Fruit fly (Drosophila melanogaster): ENCODE data around the gene Skel.
A peak's percentile ranks its signal among the peaks of the same experiment; 100 is the strongest.

The Skel gene

DNA sequence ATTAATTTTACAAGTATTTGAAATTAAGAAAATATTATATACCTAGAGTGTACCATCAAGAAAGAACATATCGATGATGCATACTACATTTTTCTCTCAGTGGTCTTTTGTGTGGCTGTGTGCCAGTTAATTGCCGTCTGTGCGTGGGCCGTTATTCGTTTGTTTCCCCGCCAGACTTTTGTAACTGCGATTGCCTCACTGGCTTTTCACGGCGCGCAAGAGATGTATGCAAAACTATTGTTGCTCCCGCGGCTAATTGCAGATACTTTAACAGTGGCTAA, 5.1 kb upstream of the Skel start (continued):
- TF ChIP-seq sens-2 (GFP tag; IDR thresholded peaks at IDR 0.05) (peak; percentile 55; the same call in 1 of the 2 replicates), CG12391 (tag; optimal IDR thresholded peaks at IDR 0.05) (peak; percentile 7), CG7786 (GFP tag; optimal IDR thresholded peaks at IDR 0.05) (no peak), chm (GFP tag; IDR thresholded peaks at IDR 0.05) (no peak; the same call in 1 of the 2 replicates), Deaf1 (tag; optimal IDR thresholded peaks at IDR 0.05) (no peak), zf30C (GFP tag; optimal IDR thresholded peaks at IDR 0.05) (peak; percentile 85), CG2129 (GFP tag; IDR thresholded peaks at IDR 0.05; ENCODE audit: partially characterized antibody) (no peak), CG17385 (GFP tag; optimal IDR thresholded peaks at IDR 0.05) (no peak), CG15073 (GFP tag; optimal IDR thresholded peaks at IDR 0.05) (no peak), CG6254 (GFP tag; optimal IDR thresholded peaks at IDR 0.05) (peak; percentile 43), CG11247 (GFP tag; IDR thresholded peaks at IDR 0.05) (peak; percentile 60), ato (GFP tag; IDR thresholded peaks at IDR 0.05; ENCODE audit: partially characterized antibody) (no peak), pb (GFP tag; optimal IDR thresholded peaks at IDR 0.05) (no peak), CG18262 (tag; optimal IDR thresholded peaks at IDR 0.05) (no peak), fd64A (GFP tag; optimal IDR thresholded peaks at IDR 0.05) (no peak), CG15011 (GFP tag; optimal IDR thresholded peaks at IDR 0.05) (no peak), CG16863 (GFP tag; optimal IDR thresholded peaks at IDR 0.05) (no peak), CG11504 (tag; optimal IDR thresholded peaks at IDR 0.05) (peak; percentile 18), nerfin-2 (GFP tag; IDR thresholded peaks at IDR 0.05; ENCODE audit: partially characterized antibody) (no peak), jumu (GFP tag; optimal IDR thresholded peaks at IDR 0.05) (no peak), Adf1 (GFP tag; IDR thresholded peaks at IDR 0.05) (no peak), Atf-2 (GFP tag; optimal IDR thresholded peaks at IDR 0.05) (no peak), CG3163 (GFP tag; optimal IDR thresholded peaks at IDR 0.05) (no peak), CG2116 (GFP tag; optimal IDR thresholded peaks at IDR 0.05) (no peak), Lpt (GFP tag; optimal IDR thresholded peaks at IDR 0.05) (no peak), CG9797 (GFP tag; optimal IDR thresholded peaks at IDR 0.05) (no peak), bab2 (GFP tag; optimal IDR thresholded peaks at IDR 0.05) (no peak), dmrt11E (tag; optimal IDR thresholded peaks at IDR 0.05) (peak; percentile 40), eyg (GFP tag; optimal IDR thresholded peaks at IDR 0.05) (no peak), sc (optimal IDR thresholded peaks at IDR 0.05) (no peak), sc (GFP tag; optimal IDR thresholded peaks at IDR 0.05) (no peak), pfk (GFP tag; optimal IDR thresholded peaks at IDR 0.05) (no peak), sqz (GFP tag; optimal IDR thresholded peaks at IDR 0.05) (no peak), CG14441 (GFP tag; IDR thresholded peaks at IDR 0.05) (peak; percentile 74), ro (GFP tag; IDR thresholded peaks at IDR 0.05) (no peak), hkb (optimal IDR thresholded peaks at IDR 0.05) (no peak), hkb (GFP tag; IDR thresholded peaks at IDR 0.05) (peak; percentile 66), CG33213 (GFP tag; optimal IDR thresholded peaks at IDR 0.05) (no peak), pnt (GFP tag; optimal IDR thresholded peaks at IDR 0.05) (no peak), Chrac-16 (GFP tag; optimal IDR thresholded peaks at IDR 0.05) (no peak), pita (GFP tag; optimal IDR thresholded peaks at IDR 0.05) (no peak), gt (GFP tag; IDR thresholded peaks at IDR 0.05) (no peak), dm (GFP tag; optimal IDR thresholded peaks at IDR 0.05) (no peak), CG11456 (GFP tag; IDR thresholded peaks at IDR 0.05) (peak; percentile 75; the same call in 2 of the 3 replicates), CG15479 (GFP tag; optimal IDR thresholded peaks at IDR 0.05) (no peak), ERR (GFP tag; optimal IDR thresholded peaks at IDR 0.05) (no peak), Bdp1 (GFP tag; optimal IDR thresholded peaks at IDR 0.05) (peak; percentile 0), repo (GFP tag; optimal IDR thresholded peaks at IDR 0.05) (no peak), CG2678 (tag; optimal IDR thresholded peaks at IDR 0.05) (no peak), dati (GFP tag; IDR thresholded peaks at IDR 0.05) (0 out of 2 replicates have a peak, but pooled peaks have one; percentile 28), Eip74EF (GFP tag; optimal IDR thresholded peaks at IDR 0.05) (no peak), eve (GFP tag; optimal IDR thresholded peaks at IDR 0.05) (no peak), CG7745 (tag; optimal IDR thresholded peaks at IDR 0.05) (no peak)

Data from whole organism, embryonic.